Worm (Caenorhabditis elegans): ENCODE data around the gene zyg-1.

The zyg-1 gene

ce11 chrII:5661735-5662177, 12.2 kb downstream of the zyg-1 start (continued):
- peak; percentile 55 for TF ChIP-seq ztf-22 (GFP tag; optimal IDR thresholded peaks at IDR 0.05)
- peak; percentile 90 for TF ChIP-seq F39B2.1 (GFP tag; IDR thresholded peaks at IDR 0.05)
- peak; percentile 69 for TF ChIP-seq ets-4 (GFP tag; optimal IDR thresholded peaks at IDR 0.05)
- peak; percentile 100 for TF ChIP-seq F10E7.11 (tag; optimal IDR thresholded peaks at IDR 0.05)
- TF ChIP-seq cebp-2 (GFP tag; IDR thresholded peaks at IDR 0.05) = peak; percentile 100
- peak; percentile 94 for TF ChIP-seq K11D2.4 (GFP tag; IDR thresholded peaks at IDR 0.05)
- peak; percentile 97 for TF ChIP-seq let-526 (GFP tag; IDR thresholded peaks at IDR 0.05)
- TF ChIP-seq egrh-3 (GFP tag; IDR thresholded peaks at IDR 0.05) = peak; percentile 91
- peak; percentile 90 for TF ChIP-seq K12H6.12 (tag; optimal IDR thresholded peaks at IDR 0.05)
- peak; percentile 99 for TF ChIP-seq nfya-2 (GFP tag; IDR thresholded peaks at IDR 0.05)
- TF ChIP-seq attf-3 (GFP tag; conservative IDR thresholded peaks at IDR 0.05) = peak; percentile 74
- peak; percentile 93 for TF ChIP-seq Y56A3A.18 (GFP tag; IDR thresholded peaks at IDR 0.05)
- TF ChIP-seq F37B4.10 (GFP tag; IDR thresholded peaks at IDR 0.05) = peak; percentile 92; the same call in 1 of the 2 replicates
- peak; percentile 99 for TF ChIP-seq fkh-3 (tag; optimal IDR thresholded peaks at IDR 0.05)
- TF ChIP-seq sptf-2 (GFP tag; optimal IDR thresholded peaks at IDR 0.05) = no peak
- peak; percentile 83 for TF ChIP-seq lin-54 (GFP tag; optimal IDR thresholded peaks at IDR 0.05)
- peak; percentile 96 for TF ChIP-seq Y79H2A.3 (GFP tag; conservative IDR thresholded peaks at IDR 0.05)
- TF ChIP-seq snpc-1.1 (tag; optimal IDR thresholded peaks at IDR 0.05; ENCODE audit: insufficient read depth) = no peak
- TF ChIP-seq ccch-3 (GFP tag; optimal IDR thresholded peaks at IDR 0.05) = no peak
- peak; percentile 88 for TF ChIP-seq ceh-27 (GFP tag; optimal IDR thresholded peaks at IDR 0.05)
- peak; percentile 79 for TF ChIP-seq lir-1 (GFP tag; conservative IDR thresholded peaks at IDR 0.05)
- peak; percentile 96 for TF ChIP-seq pbrm-1 (GFP tag; IDR thresholded peaks at IDR 0.05)
- TF ChIP-seq tlf-1 (GFP tag; optimal IDR thresholded peaks at IDR 0.05) = peak; percentile 93
- peak; percentile 2 for TF ChIP-seq nhr-80 (tag; optimal IDR thresholded peaks at IDR 0.05)
- TF ChIP-seq ceh-100 (GFP tag; IDR thresholded peaks at IDR 0.05) = peak; percentile 90
- TF ChIP-seq nfyb-1 (GFP tag; IDR thresholded peaks at IDR 0.05) = peak; percentile 100
- peak; percentile 98 for TF ChIP-seq zfh-2 (GFP tag; conservative IDR thresholded peaks at IDR 0.05)
- peak; percentile 74 for TF ChIP-seq ZK185.1 (tag; optimal IDR thresholded peaks at IDR 0.05; ENCODE audit: poor library complexity, severe bottlenecking)
- TF ChIP-seq ekl-4 (GFP tag; IDR thresholded peaks at IDR 0.05) = peak; percentile 98
- TF ChIP-seq snpc-1.3 (tag; optimal IDR thresholded peaks at IDR 0.05; ENCODE audit: insufficient read depth) = no peak
- peak; percentile 100 for TF ChIP-seq F52B5.7 (tag; optimal IDR thresholded peaks at IDR 0.05)
- TF ChIP-seq madf-3 (GFP tag; IDR thresholded peaks at IDR 0.05) = peak; percentile 97
- no peak for TF ChIP-seq efl-1 (GFP tag; optimal IDR thresholded peaks at IDR 0.05)
- TF ChIP-seq snpc-4 (GFP tag; optimal IDR thresholded peaks at IDR 0.05) = peak; percentile 51
- TF ChIP-seq snpc-4 (tag; optimal IDR thresholded peaks at IDR 0.05) = peak in 2 of 4 experiments; percentile 82 to 84
- TF ChIP-seq hmg-1.2 (GFP tag; IDR thresholded peaks at IDR 0.05) = peak; percentile 93
- TF ChIP-seq dox-1 (GFP tag; IDR thresholded peaks at IDR 0.05) = peak; percentile 87; the same call in 1 of the 2 replicates
- peak; percentile 99 for TF ChIP-seq ceh-79 (tag; optimal IDR thresholded peaks at IDR 0.05)
- TF ChIP-seq F33H1.4 (GFP tag; IDR thresholded peaks at IDR 0.05) = no peak; the same call in 1 of the 2 replicates
- peak; percentile 55 for TF ChIP-seq B0261.1 (tag; optimal IDR thresholded peaks at IDR 0.05)
- TF ChIP-seq ztf-6 (GFP tag; IDR thresholded peaks at IDR 0.05) = peak; percentile 83
- peak; percentile 16 for TF ChIP-seq F22D6.2 (tag; optimal IDR thresholded peaks at IDR 0.05)
- TF ChIP-seq nhr-27 (tag; optimal IDR thresholded peaks at IDR 0.05) = peak; percentile 98
- peak; percentile 77 for TF ChIP-seq die-1 (tag; optimal IDR thresholded peaks at IDR 0.05)
- TF ChIP-seq unc-130 (GFP tag; optimal IDR thresholded peaks at IDR 0.05) = peak; percentile 65
- TF ChIP-seq tbp1 (GFP tag; optimal IDR thresholded peaks at IDR 0.05) = peak; percentile 71
- peak; percentile 64 for TF ChIP-seq D2030.7 (GFP tag; IDR thresholded peaks at IDR 0.05)
- peak; percentile 31; the same call in 1 of the 2 replicates for TF ChIP-seq Y53F4B.3 (GFP tag; IDR thresholded peaks at IDR 0.05)

Measured in whole organism, young adult.